Fruit fly (Drosophila melanogaster) whole organism, embryonic: ENCODE results near the gene CG10376.

Experiments used
- Abd-B ChIP-seq: fragments of 200-800 bp; sonication (Bioruptor generic); optimal IDR thresholded peaks from 2 replicates; lab custom pipeline; 2018; ENCODE audit warnings: missing biosample characterization, mild to moderate bottlenecking, missing genetic modification characterization, moderate library complexity
- C15 ChIP-seq: fragments of 200-800 bp; sonication (Bioruptor generic); IDR thresholded peaks from 3 replicates; pipeline ENCODE4 v1.3.6; 2022; ENCODE audit warnings: missing biosample characterization, missing genetic modification characterization
- CG11398 ChIP-seq: fragments of 200-800 bp; sonication (Bioruptor generic); optimal IDR thresholded peaks from 2 replicates; lab custom pipeline; 2016; ENCODE audit warnings: missing biosample characterization, missing genetic modification characterization
- CG13287 ChIP-seq: fragments of 200-800 bp; sonication (Bioruptor generic); IDR thresholded peaks from 2 replicates; pipeline ENCODE4 v1.3.6; 2022; ENCODE audit warnings: missing biosample characterization, missing genetic modification characterization; ENCODE audit not compliant: partially characterized antibody
- CG14050 ChIP-seq: fragments of 200-800 bp; sonication (Bioruptor generic); IDR thresholded peaks from 3 replicates; pipeline ENCODE4 v1.3.6; 2022; ENCODE audit warnings: missing biosample characterization, missing genetic modification characterization
- CG14710 ChIP-seq: fragments of 200-800 bp; sonication (Bioruptor generic); optimal IDR thresholded peaks from 3 replicates; lab custom pipeline; 2019; ENCODE audit warnings: missing biosample characterization, mild to moderate bottlenecking, missing genetic modification characterization, moderate library complexity
- CG15514 ChIP-seq: fragments of 200-800 bp; sonication (Bioruptor generic); optimal IDR thresholded peaks from 3 replicates; lab custom pipeline; 2017; ENCODE audit warnings: missing biosample characterization, missing genetic modification characterization, mild to moderate bottlenecking, moderate library complexity, missing genetic modification reagents
- CG1792 ChIP-seq: fragments of 200-800 bp; sonication (Bioruptor generic); optimal IDR thresholded peaks from 2 replicates; lab custom pipeline; 2016; ENCODE audit warnings: missing biosample characterization, missing genetic modification characterization
- CG18262 ChIP-seq: fragments of 200-800 bp; optimal IDR thresholded peaks from 3 replicates; lab custom pipeline; 2019; ENCODE audit warnings: missing biosample characterization, mild to moderate bottlenecking, missing genetic modification characterization, moderate library complexity
- CG18599 ChIP-seq: fragments of 200-800 bp; sonication (Bioruptor generic); optimal IDR thresholded peaks from 3 replicates; lab custom pipeline; 2017; ENCODE audit warnings: missing biosample characterization, missing genetic modification characterization, mild to moderate bottlenecking, moderate library complexity, missing genetic modification reagents
- CG2199 ChIP-seq: fragments of 200-800 bp; sonication (Bioruptor generic); IDR thresholded peaks from 3 replicates; pipeline ENCODE4 v1.3.6; 2022; ENCODE audit warnings: missing biosample characterization, missing genetic modification characterization
- CG31388 ChIP-seq: fragments of 200-800 bp; sonication (Bioruptor generic); optimal IDR thresholded peaks from 2 replicates; lab custom pipeline; 2016; ENCODE audit warnings: missing biosample characterization, missing genetic modification characterization
- CG32532 ChIP-seq: fragments of 200-800 bp; sonication (Bioruptor generic); IDR thresholded peaks from 2 replicates; pipeline ENCODE4 v1.3.6; 2022; ENCODE audit warnings: missing biosample characterization, missing genetic modification characterization
- CG3847 ChIP-seq: fragments of 200-800 bp; sonication (Bioruptor generic); IDR thresholded peaks from 2 replicates; pipeline ENCODE4 v1.3.6; 2022; ENCODE audit warnings: missing biosample characterization, missing genetic modification characterization
- CG5953 ChIP-seq: fragments of 200-800 bp; sonication (Bioruptor generic); IDR thresholded peaks from 2 replicates; pipeline ENCODE4 v1.3.6; 2022; ENCODE audit warnings: missing biosample characterization, missing genetic modification characterization
- CG7839 ChIP-seq: fragments of 200-800 bp; sonication (Bioruptor generic); optimal IDR thresholded peaks from 3 replicates; lab custom pipeline; 2018; ENCODE audit warnings: missing biosample characterization, mild to moderate bottlenecking, missing genetic modification characterization, moderate library complexity
- CG9609 ChIP-seq: fragments of 200-800 bp; sonication (Bioruptor generic); optimal IDR thresholded peaks from 3 replicates; lab custom pipeline; 2016; ENCODE audit warnings: missing biosample characterization, missing genetic modification characterization
- CkIIα-i1 ChIP-seq: fragments of 200-800 bp; sonication (Bioruptor generic); IDR thresholded peaks from 2 replicates; pipeline ENCODE4 v1.3.6; 2022; ENCODE audit warnings: missing biosample characterization, missing genetic modification characterization
- CoRest ChIP-seq: fragments of 200-800 bp; sonication (Bioruptor generic); optimal IDR thresholded peaks from 3 replicates; lab custom pipeline; 2018; ENCODE audit warnings: missing biosample characterization, mild to moderate bottlenecking, missing genetic modification characterization, moderate library complexity
- Dip3 ChIP-seq: fragments of 200-800 bp; sonication (Bioruptor generic); optimal IDR thresholded peaks from 3 replicates; lab custom pipeline; 2016; ENCODE audit warnings: missing biosample characterization, missing genetic modification characterization
- E2f1 ChIP-seq: fragments of 200-800 bp; sonication (Bioruptor generic); IDR thresholded peaks from 2 replicates; pipeline ENCODE4 v1.3.6; 2022; ENCODE audit warnings: missing biosample characterization, missing genetic modification characterization
- E2f2 ChIP-seq: fragments of 200-800 bp; sonication (Bioruptor generic); IDR thresholded peaks from 2 replicates; pipeline ENCODE4 v1.3.6; 2022; ENCODE audit warnings: missing biosample characterization, missing genetic modification characterization
- Hr51 ChIP-seq, 2 experiments: fragments of 200-800 bp; sonication (Bioruptor generic); optimal IDR thresholded peaks; 2 replicates in 1 of 2; 3 replicates in 1 of 2; lab custom pipeline; 2016 to 2018; ENCODE audit warnings: missing biosample characterization in 2 of 2, missing genetic modification characterization in 2 of 2, mild to moderate bottlenecking in 1 of 2, moderate library complexity in 1 of 2
- Hr78 ChIP-seq, 2 experiments: fragments of 200-800 bp in 1 of 2; fragments of >200 bp in 1 of 2; sonication (Bioruptor generic) in 1 of 2; optimal IDR thresholded peaks; 2 replicates each; lab custom pipeline; 2017 to 2019; ENCODE audit warnings: missing biosample characterization in 2 of 2, missing genetic modification characterization in 2 of 2, mild to moderate bottlenecking in 1 of 2, moderate library complexity in 1 of 2
- Hsf ChIP-seq: fragments of 200-800 bp; sonication (Bioruptor generic); optimal IDR thresholded peaks from 3 replicates; lab custom pipeline; 2016; ENCODE audit warnings: missing biosample characterization, missing genetic modification characterization
- Lim3 ChIP-seq: fragments of 200-800 bp; sonication (Bioruptor generic); IDR thresholded peaks from 2 replicates; pipeline ENCODE4 v1.3.6; 2022; ENCODE audit warnings: missing biosample characterization, missing genetic modification characterization
- MESR4 ChIP-seq: fragments of 200-800 bp; sonication (Bioruptor generic); optimal IDR thresholded peaks from 2 replicates; lab custom pipeline; 2018; ENCODE audit warnings: missing biosample characterization, mild to moderate bottlenecking, missing genetic modification characterization, moderate library complexity
- Mad ChIP-seq: fragments of 200-800 bp; sonication (Bioruptor generic); optimal IDR thresholded peaks from 2 replicates; lab custom pipeline; 2016; ENCODE audit warnings: missing biosample characterization, missing genetic modification characterization
- Nf-YB ChIP-seq: fragments of 200-800 bp; sonication (Bioruptor generic); optimal IDR thresholded peaks from 3 replicates; lab custom pipeline; 2019; ENCODE audit warnings: missing biosample characterization, mild to moderate bottlenecking, missing genetic modification characterization, moderate library complexity
- Optix ChIP-seq: fragments of 200-800 bp; sonication (Bioruptor generic); IDR thresholded peaks from 3 replicates; pipeline ENCODE4 v1.3.6; 2022; ENCODE audit warnings: missing biosample characterization, missing genetic modification characterization
- Six4 ChIP-seq: fragments of 200-800 bp; sonication (Bioruptor generic); optimal IDR thresholded peaks from 2 replicates; lab custom pipeline; 2016; ENCODE audit warnings: missing biosample characterization, missing genetic modification characterization
- Xbp1 ChIP-seq: fragments of 200-800 bp; sonication (Bioruptor generic); optimal IDR thresholded peaks from 3 replicates; lab custom pipeline; 2016; ENCODE audit warnings: missing biosample characterization, mild to moderate bottlenecking, missing genetic modification characterization
- ab ChIP-seq: fragments of 200-800 bp; sonication (Bioruptor generic); optimal IDR thresholded peaks from 2 replicates; lab custom pipeline; 2016; ENCODE audit warnings: missing biosample characterization, missing genetic modification characterization
- az2 ChIP-seq: fragments of 200-800 bp; sonication (Bioruptor generic); optimal IDR thresholded peaks from 3 replicates; lab custom pipeline; 2016; ENCODE audit warnings: missing biosample characterization, missing genetic modification characterization
- corto ChIP-seq: fragments of 200-800 bp; sonication (Bioruptor generic); optimal IDR thresholded peaks from 2 replicates; lab custom pipeline; 2016; ENCODE audit warnings: missing biosample characterization, mild to moderate bottlenecking, missing genetic modification characterization, moderate library complexity
- crol ChIP-seq: fragments of 200-800 bp; sonication (Bioruptor generic); IDR thresholded peaks from 2 replicates; pipeline ENCODE4 v1.3.6; 2022; ENCODE audit warnings: missing biosample characterization, missing genetic modification characterization
- cwo ChIP-seq: fragments of 200-800 bp; sonication (Bioruptor generic); optimal IDR thresholded peaks from 3 replicates; lab custom pipeline; 2017; ENCODE audit warnings: missing biosample characterization, missing genetic modification characterization, mild to moderate bottlenecking, moderate library complexity, missing genetic modification reagents
- insv ChIP-seq, 2 experiments: fragments of 200-800 bp; sonication (Bioruptor generic); optimal IDR thresholded peaks; 3 replicates each; lab custom pipeline; 2016 to 2018; ENCODE audit warnings: missing biosample characterization in 2 of 2, missing genetic modification characterization in 2 of 2
- mam ChIP-seq: fragments of 200-800 bp; sonication (Bioruptor generic); optimal IDR thresholded peaks from 3 replicates; lab custom pipeline; 2016; ENCODE audit warnings: missing biosample characterization, missing genetic modification characterization
- nau ChIP-seq: fragments of 200-800 bp; sonication (Bioruptor generic); optimal IDR thresholded peaks from 3 replicates; lab custom pipeline; 2017; ENCODE audit warnings: missing biosample characterization, mild to moderate bottlenecking, missing genetic modification characterization, missing genetic modification reagents
- onecut ChIP-seq: fragments of 200-800 bp; sonication (Bioruptor generic); IDR thresholded peaks from 2 replicates; pipeline ENCODE4 v1.3.6; 2022; ENCODE audit warnings: missing biosample characterization, missing genetic modification characterization
- psq ChIP-seq: fragments of 200-800 bp; sonication (Bioruptor generic); optimal IDR thresholded peaks from 2 replicates; lab custom pipeline; 2017; ENCODE audit warnings: missing biosample characterization, missing genetic modification characterization
- sens-2 ChIP-seq: fragments of 200-800 bp; sonication (Bioruptor generic); IDR thresholded peaks from 2 replicates; pipeline ENCODE4 v1.3.6; 2022; ENCODE audit warnings: missing biosample characterization, missing genetic modification characterization
- slbo ChIP-seq: fragments of 200-800 bp; sonication (Bioruptor generic); IDR thresholded peaks from 2 replicates; pipeline ENCODE4 v1.3.6; 2022; ENCODE audit warnings: missing biosample characterization, missing genetic modification characterization
- sob ChIP-seq: fragments of 200-800 bp; sonication (Bioruptor generic); IDR thresholded peaks from 2 replicates; pipeline ENCODE4 v1.3.6; 2022; ENCODE audit warnings: missing biosample characterization, missing genetic modification characterization
- vfl ChIP-seq: fragments of 200-800 bp; sonication (Bioruptor generic); optimal IDR thresholded peaks from 2 replicates; lab custom pipeline; 2016; ENCODE audit warnings: missing biosample characterization, missing genetic modification characterization
- vnd ChIP-seq: fragments of 200-800 bp; sonication (Bioruptor generic); IDR thresholded peaks from 3 replicates; pipeline ENCODE4 v1.3.6; 2022; ENCODE audit warnings: missing biosample characterization, missing genetic modification characterization; ENCODE audit not compliant: partially characterized antibody
- vvl ChIP-seq: fragments of 200-800 bp; sonication (Bioruptor generic); IDR thresholded peaks from 2 replicates; pipeline ENCODE4 v1.3.6; 2022; ENCODE audit warnings: missing biosample characterization, missing genetic modification characterization
- zen ChIP-seq: fragments of 200-800 bp; sonication (Bioruptor generic); optimal IDR thresholded peaks from 3 replicates; lab custom pipeline; 2018; ENCODE audit warnings: missing biosample characterization, mild to moderate bottlenecking, missing genetic modification characterization, moderate library complexity

CG10376 gene

DNA sequence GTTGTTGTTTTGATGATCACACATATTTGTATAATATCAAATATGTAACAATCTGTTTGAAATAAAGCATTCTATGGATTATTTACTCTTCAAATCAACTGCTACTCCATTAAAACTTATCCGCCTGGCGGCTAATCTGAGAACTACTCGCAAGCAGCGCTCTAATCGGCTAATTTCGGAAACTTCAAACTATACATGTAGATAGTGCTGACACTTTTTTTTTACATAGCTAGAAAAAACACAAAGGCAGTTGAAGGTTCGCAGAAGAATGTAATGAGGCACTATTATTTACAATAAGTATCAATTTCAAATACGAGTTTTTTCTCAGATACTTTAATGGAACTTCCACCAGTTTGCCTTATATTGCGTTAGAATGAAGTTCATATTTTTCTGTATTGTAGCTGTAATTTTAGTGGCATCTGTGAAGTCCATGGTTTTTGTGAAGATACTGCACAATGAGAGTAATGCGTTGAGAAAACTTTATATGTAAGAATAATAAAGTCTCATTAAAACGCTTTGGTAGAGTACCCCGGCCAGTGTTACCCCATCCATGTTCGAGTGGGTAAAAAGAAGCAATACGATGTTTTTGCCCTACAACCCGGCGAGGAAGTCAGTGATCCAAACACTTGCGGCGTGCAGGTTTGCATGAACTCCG, 36.8 kb downstream of the CG10376 start (continued):
- TF ChIP-seq E2f1 (GFP tag; lab: Robert Waterston, UW) (peak; percentile 61), ab (GFP tag; lab: Kevin White, UChicago) (no peak), CG32532 (GFP tag; lab: Robert Waterston, UW) (peak; percentile 85), psq (GFP tag; lab: Kevin White, UChicago) (no peak), nau (GFP tag; lab: Kevin White, UChicago) (no peak), zen (peak; percentile 71), insv (GFP tag; optimal IDR thresholded peaks at IDR 0.05; lab: Kevin White, UChicago) (peak in 1 of 2 experiments; percentile 39), cwo (GFP tag; lab: Kevin White, UChicago) (no peak), slbo (GFP tag; lab: Robert Waterston, UW) (peak; percentile 84), CG5953 (GFP tag; lab: Robert Waterston, UW) (no peak), Mad (no peak), Hsf (GFP tag; lab: Kevin White, UChicago) (peak; percentile 62), vvl (GFP tag; lab: Robert Waterston, UW) (peak; percentile 47; the same call in 1 of the 2 replicates), CG15514 (GFP tag; lab: Kevin White, UChicago) (peak; percentile 45), sob (GFP tag; lab: Robert Waterston, UW) (peak; percentile 28; the same call in 1 of the 2 replicates), CG3847 (peak; percentile 34), Six4 (GFP tag; lab: Kevin White, UChicago) (peak; percentile 11), CG14710 (peak; percentile 92), CoRest (tag; lab: Kevin White, UChicago) (peak; percentile 63), CG1792 (GFP tag; lab: Kevin White, UChicago) (peak; percentile 19), vfl (GFP tag; lab: Kevin White, UChicago) (no peak), Hr51 (GFP tag; optimal IDR thresholded peaks at IDR 0.05; lab: Kevin White, UChicago) (peak in 1 of 2 experiments; percentile 2), onecut (GFP tag; lab: Robert Waterston, UW) (no peak), CkIIα-i1 (GFP tag; lab: Robert Waterston, UW) (no peak), CG31388 (GFP tag; lab: Kevin White, UChicago) (peak; percentile 7), Dip3 (GFP tag; lab: Kevin White, UChicago) (peak; percentile 26), corto (GFP tag; lab: Kevin White, UChicago) (no peak), CG14050 (GFP tag; lab: Robert Waterston, UW) (peak; percentile 33; the same call in 1 of the 3 replicates), CG18262 (tag; lab: Kevin White, UChicago) (peak; percentile 35), Hr78 (GFP tag; optimal IDR thresholded peaks at IDR 0.05; lab: Kevin White, UChicago) (no peak), crol (peak; percentile 36; the same call in 1 of the 2 replicates), Lim3 (no peak), C15 (GFP tag; lab: Robert Waterston, UW) (no peak), Xbp1 (peak; percentile 82), CG18599 (GFP tag; lab: Kevin White, UChicago) (no peak), E2f2 (peak; percentile 27; the same call in 1 of the 2 replicates), CG7839 (tag; lab: Kevin White, UChicago) (no peak), mam (peak; percentile 48), CG11398 (GFP tag; lab: Kevin White, UChicago) (no peak), CG9609 (GFP tag; lab: Kevin White, UChicago) (peak; percentile 29), Abd-B (GFP tag; lab: Kevin White, UChicago) (peak; percentile 19), sens-2 (GFP tag; lab: Robert Waterston, UW) (no peak), CG2199 (GFP tag; lab: Robert Waterston, UW) (peak; percentile 95), Nf-YB (GFP tag; lab: Kevin White, UChicago) (no peak), MESR4 (no peak), vnd (0 out of 3 replicates have a peak, but pooled peaks have one; percentile 25), az2 (peak; percentile 62), CG13287 (GFP tag; lab: Robert Waterston, UW) (peak; percentile 40; the same call in 1 of the 2 replicates), Optix (GFP tag; lab: Robert Waterston, UW) (peak; percentile 50; the same call in 1 of the 3 replicates)
